Worm (Caenorhabditis elegans) whole organism, mixed stage, embryonic: ENCODE results near the gene F58D2.2.

ENCODE experiments used
- M03D4.4 ChIP-seq: sonication (generic microtip); optimal IDR thresholded peaks from 2 replicates; lab custom pipeline; 2017; ENCODE audit warnings: mild to moderate bottlenecking, missing genetic modification characterization, missing compliant biosample characterization
- mep-1 ChIP-seq: fragments of 150-350 bp; optimal IDR thresholded peaks from 2 replicates; lab custom pipeline; 2017; ENCODE audit warnings: missing biosample characterization, missing genetic modification reagents, missing genetic modification characterization, inconsistent platforms
- pha-4 ChIP-seq: fragments of 150-350 bp; optimal IDR thresholded peaks from 2 replicates; lab custom pipeline; 2018; ENCODE audit warnings: missing biosample characterization, missing genetic modification reagents, missing genetic modification characterization
- unc-39 ChIP-seq: fragments of 150-350 bp; optimal IDR thresholded peaks from 2 replicates; lab custom pipeline; 2014; ENCODE audit warnings: missing biosample characterization, missing genetic modification characterization

DNA sequence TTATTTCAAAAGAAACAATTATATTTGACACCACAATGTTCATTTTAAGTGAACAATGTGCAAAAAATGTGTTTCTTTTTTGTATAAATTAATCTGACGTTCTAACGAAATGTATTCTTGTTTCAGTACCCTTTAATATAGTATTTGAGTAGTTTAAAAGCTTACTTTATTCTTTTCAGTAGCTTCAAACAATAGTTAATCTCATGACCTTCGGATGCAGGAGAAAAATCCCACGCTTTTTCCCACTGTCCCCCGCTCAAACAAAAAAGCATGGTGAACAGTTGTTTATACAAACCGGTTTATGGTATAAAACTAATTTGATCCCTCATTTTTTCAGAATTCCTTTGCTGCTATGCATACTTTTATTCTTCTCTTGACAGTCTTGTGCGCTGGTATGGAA is 24.4 kb upstream of the F58D2.2 start, which contains the start of gene scl-14:
- TF ChIP-seq M03D4.4, result no peak
- no peak for TF ChIP-seq mep-1 (tag; lab: Kevin White, UChicago)
- no peak for TF ChIP-seq unc-39
- TF ChIP-seq pha-4 (tag; lab: Kevin White, UChicago), result no peak
